Worm (Caenorhabditis elegans) whole organism, mixed stage, embryonic: ENCODE measurements around the gene gldi-8.

Experiments
- M03D4.4 ChIP-seq: sonication (generic microtip); optimal IDR thresholded peaks from 2 replicates; lab custom pipeline; 2017; ENCODE audit warnings: mild to moderate bottlenecking, missing genetic modification characterization, missing compliant biosample characterization
- bed-3 ChIP-seq: fragments of 200-800 bp; sonication (Bioruptor generic); optimal IDR thresholded peaks from 3 replicates; lab custom pipeline; 2018; ENCODE audit warnings: mild to moderate bottlenecking, missing genetic modification characterization, moderate library complexity, missing compliant biosample characterization
- blmp-1 ChIP-seq: fragments of 150-350 bp; optimal IDR thresholded peaks from 2 replicates; lab custom pipeline; 2014; ENCODE audit warnings: missing biosample characterization, missing genetic modification characterization
- ceh-39 ChIP-seq: fragments of 150-350 bp; optimal IDR thresholded peaks from 2 replicates; lab custom pipeline; 2014; ENCODE audit warnings: missing biosample characterization, missing genetic modification characterization
- ceh-43 ChIP-seq: fragments of 200-800 bp; sonication (Bioruptor generic); optimal IDR thresholded peaks from 2 replicates; lab custom pipeline; 2018; ENCODE audit warnings: mild to moderate bottlenecking, missing genetic modification characterization, moderate library complexity, missing compliant biosample characterization
- ceh-83 ChIP-seq: fragments of 200-800 bp; sonication (Bioruptor generic); optimal IDR thresholded peaks from 2 replicates; lab custom pipeline; 2018; ENCODE audit warnings: mild to moderate bottlenecking, missing genetic modification characterization, missing compliant biosample characterization
- ces-1 ChIP-seq: fragments of 150-350 bp; optimal IDR thresholded peaks from 2 replicates; lab custom pipeline; 2014; ENCODE audit warnings: missing biosample characterization, missing genetic modification reagents, missing genetic modification characterization
- cnd-1 ChIP-seq: fragments of 200-800 bp; sonication (Bioruptor generic); optimal IDR thresholded peaks from 2 replicates; lab custom pipeline; 2018; ENCODE audit warnings: mild to moderate bottlenecking, missing genetic modification characterization, missing compliant biosample characterization
- drap-1 ChIP-seq: fragments of 200-800 bp; sonication (Bioruptor generic); optimal IDR thresholded peaks from 3 replicates; lab custom pipeline; 2018; ENCODE audit warnings: mild to moderate bottlenecking, missing genetic modification characterization, missing compliant biosample characterization
- elt-1 ChIP-seq: sonication (generic microtip); optimal IDR thresholded peaks from 2 replicates; lab custom pipeline; 2017; ENCODE audit warnings: missing genetic modification characterization, mild to moderate bottlenecking, missing compliant biosample characterization, antibody characterized with exemption, moderate library complexity, borderline replicate concordance; ENCODE audit not compliant: insufficient read depth
- elt-3 ChIP-seq: fragments of 150-350 bp; optimal IDR thresholded peaks from 2 replicates; lab custom pipeline; 2014; ENCODE audit warnings: missing biosample characterization, missing genetic modification characterization
- flh-1 ChIP-seq: fragments of 200-800 bp; sonication (Bioruptor generic); optimal IDR thresholded peaks from 2 replicates; lab custom pipeline; 2018; ENCODE audit warnings: mild to moderate bottlenecking, missing genetic modification characterization, moderate library complexity, missing compliant biosample characterization
- ham-2 ChIP-seq: fragments of 200-800 bp; sonication (Bioruptor generic); optimal IDR thresholded peaks from 2 replicates; lab custom pipeline; 2018; ENCODE audit warnings: mild to moderate bottlenecking, missing genetic modification characterization, missing compliant biosample characterization
- hlh-1 ChIP-seq: fragments of 150-350 bp; optimal IDR thresholded peaks from 2 replicates; lab custom pipeline; 2014; ENCODE audit warnings: missing biosample characterization, missing genetic modification reagents, missing genetic modification characterization
- lin-13 ChIP-seq: fragments of 150-350 bp; optimal IDR thresholded peaks from 2 replicates; lab custom pipeline; 2014; ENCODE audit warnings: missing biosample characterization, missing genetic modification characterization
- lin-32 ChIP-seq: fragments of 200-800 bp; sonication (Bioruptor generic); optimal IDR thresholded peaks from 2 replicates; lab custom pipeline; 2018; ENCODE audit warnings: mild to moderate bottlenecking, missing genetic modification characterization, missing compliant biosample characterization
- lsy-2 ChIP-seq: fragments of 150-350 bp; optimal IDR thresholded peaks from 2 replicates; lab custom pipeline; 2014; ENCODE audit warnings: missing biosample characterization, missing genetic modification characterization
- mab-5 ChIP-seq: fragments of 150-350 bp; optimal IDR thresholded peaks from 2 replicates; lab custom pipeline; 2014; ENCODE audit warnings: missing biosample characterization, missing genetic modification characterization
- mep-1 ChIP-seq: fragments of 150-350 bp; optimal IDR thresholded peaks from 2 replicates; lab custom pipeline; 2017; ENCODE audit warnings: missing biosample characterization, missing genetic modification reagents, missing genetic modification characterization, inconsistent platforms
- mls-2 ChIP-seq: sonication (generic microtip); optimal IDR thresholded peaks from 2 replicates; lab custom pipeline; 2016; ENCODE audit warnings: mild to moderate bottlenecking, missing genetic modification characterization, moderate library complexity, missing compliant biosample characterization
- nhr-12 ChIP-seq: fragments of 150-350 bp; optimal IDR thresholded peaks from 2 replicates; lab custom pipeline; 2014; ENCODE audit warnings: missing biosample characterization, missing genetic modification characterization
- nhr-2 ChIP-seq: fragments of 150-350 bp; optimal IDR thresholded peaks from 2 replicates; lab custom pipeline; 2014; ENCODE audit warnings: missing biosample characterization, missing genetic modification characterization
- nhr-237 ChIP-seq: fragments of 150-350 bp; optimal IDR thresholded peaks from 2 replicates; lab custom pipeline; 2014; ENCODE audit warnings: missing biosample characterization, missing genetic modification characterization
- nhr-28 ChIP-seq: fragments of 150-350 bp; optimal IDR thresholded peaks from 2 replicates; lab custom pipeline; 2014; ENCODE audit warnings: missing biosample characterization, missing genetic modification characterization
- nhr-76 ChIP-seq: sonication (generic microtip); optimal IDR thresholded peaks from 2 replicates; lab custom pipeline; 2017; ENCODE audit warnings: missing biosample characterization, missing genetic modification characterization
- pha-4 ChIP-seq: fragments of 150-350 bp; optimal IDR thresholded peaks from 2 replicates; lab custom pipeline; 2018; ENCODE audit warnings: missing biosample characterization, missing genetic modification reagents, missing genetic modification characterization
- sem-2 ChIP-seq: fragments of 200-800 bp; sonication (Bioruptor generic); optimal IDR thresholded peaks from 2 replicates; lab custom pipeline; 2018; ENCODE audit warnings: mild to moderate bottlenecking, missing genetic modification characterization, missing compliant biosample characterization
- snpc-4 ChIP-seq: fragments of 150-350 bp; optimal IDR thresholded peaks from 2 replicates; lab custom pipeline; 2014; ENCODE audit warnings: missing biosample characterization, missing genetic modification characterization
- sptf-1 ChIP-seq: sonication (generic microtip); optimal IDR thresholded peaks from 2 replicates; lab custom pipeline; 2017; ENCODE audit warnings: mild to moderate bottlenecking, missing genetic modification characterization, moderate library complexity, missing compliant biosample characterization
- tbx-8 ChIP-seq: fragments of 200-800 bp; sonication (Bioruptor generic); optimal IDR thresholded peaks from 2 replicates; lab custom pipeline; 2018; ENCODE audit warnings: mild to moderate bottlenecking, missing genetic modification characterization, moderate library complexity, missing compliant biosample characterization
- unc-120 ChIP-seq: sonication (generic microtip); optimal IDR thresholded peaks from 2 replicates; lab custom pipeline; 2017; ENCODE audit warnings: missing genetic modification characterization, missing compliant biosample characterization; ENCODE audit not compliant: poor library complexity, severe bottlenecking
- unc-39 ChIP-seq: fragments of 150-350 bp; optimal IDR thresholded peaks from 2 replicates; lab custom pipeline; 2014; ENCODE audit warnings: missing biosample characterization, missing genetic modification characterization
- unc-62 ChIP-seq: fragments of 150-350 bp; optimal IDR thresholded peaks from 2 replicates; lab custom pipeline; 2014; ENCODE audit warnings: missing biosample characterization, missing genetic modification reagents, missing genetic modification characterization
- zip-8 ChIP-seq: fragments of 150-350 bp; optimal IDR thresholded peaks from 2 replicates; lab custom pipeline; 2014; ENCODE audit warnings: missing biosample characterization, missing genetic modification characterization
- ztf-11 ChIP-seq: fragments of 150-350 bp; optimal IDR thresholded peaks from 2 replicates; lab custom pipeline; 2014; ENCODE audit warnings: missing biosample characterization, missing genetic modification characterization

Gene gldi-8

DNA sequence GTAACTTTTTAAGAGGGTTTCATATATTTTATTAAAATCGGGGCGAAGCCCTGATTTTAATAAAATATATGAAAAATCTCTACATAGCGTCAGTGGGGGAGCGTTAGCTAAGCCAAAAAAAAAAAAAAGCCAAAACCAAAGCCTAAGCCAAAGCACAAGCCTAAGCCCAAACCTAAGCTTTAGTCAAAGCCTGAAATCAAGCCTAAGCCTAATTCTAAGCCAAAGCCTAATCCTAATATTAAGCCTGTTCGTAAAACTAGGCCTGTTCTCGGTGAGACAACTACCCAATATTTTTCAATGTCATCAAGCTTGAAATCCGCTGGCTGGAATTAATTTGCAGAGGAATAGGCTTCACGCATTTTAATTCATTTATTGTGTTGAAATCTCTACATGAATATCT is 3.9 kb downstream of the gldi-8 start:
- TF ChIP-seq tbx-8 (GFP tag; lab: Kevin White, UChicago) (no peak), nhr-237 (tag; lab: Kevin White, UChicago) (no peak), mep-1 (tag; lab: Kevin White, UChicago) (no peak), mls-2 (tag; lab: Kevin White, UChicago) (no peak), nhr-28 (no peak), M03D4.4 (tag; lab: Kevin White, UChicago) (no peak)

DNA sequence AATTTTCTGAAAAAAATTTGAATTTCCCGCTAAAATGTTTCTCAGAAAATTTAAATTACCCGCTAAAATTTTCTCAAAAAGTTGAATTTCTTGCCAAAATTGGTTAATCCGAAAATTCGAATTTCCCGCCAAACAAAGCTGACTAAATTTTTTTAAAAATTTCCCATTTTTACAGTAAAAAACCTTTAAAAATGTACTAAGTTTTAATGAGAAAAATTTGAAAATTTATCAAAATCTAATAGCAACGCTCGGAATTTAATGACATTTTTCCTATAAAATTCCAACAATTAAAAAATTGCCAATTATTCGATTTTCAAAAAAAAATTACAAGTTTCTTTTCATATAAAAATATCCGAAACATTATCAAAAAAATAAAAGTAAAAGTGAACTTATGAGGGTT is 7.6 kb downstream of the gldi-8 start:
- TF ChIP-seq nhr-2 (tag; lab: Kevin White, UChicago) (no peak), pha-4 (tag; lab: Kevin White, UChicago) (no peak), tbx-8 (GFP tag; lab: Kevin White, UChicago) (no peak)

DNA sequence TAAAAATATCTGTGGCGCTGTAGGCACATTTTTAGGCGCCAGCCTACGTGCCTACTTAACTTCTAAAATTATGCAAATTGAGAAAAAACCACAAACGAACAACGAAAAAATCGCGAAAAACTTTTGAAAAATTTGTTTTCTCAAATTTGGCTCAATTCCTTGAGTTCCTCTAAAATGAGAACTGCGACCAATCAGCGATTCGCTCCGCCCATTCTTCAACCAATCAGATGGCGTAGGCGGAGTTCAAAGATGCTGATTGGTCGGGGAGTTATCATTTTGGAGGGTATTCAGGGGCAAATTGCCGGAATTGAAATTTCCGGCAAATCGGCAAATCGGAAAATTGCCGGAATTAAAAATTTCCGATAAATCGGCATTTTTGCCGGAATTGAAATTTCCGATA is 13.7 kb downstream of the gldi-8 start:
- no peak for TF ChIP-seq ztf-11
- TF ChIP-seq blmp-1 = no peak
- no peak for TF ChIP-seq lsy-2
- no peak for TF ChIP-seq hlh-1
- TF ChIP-seq snpc-4 (tag; lab: Kevin White, UChicago) = no peak
- no peak for TF ChIP-seq nhr-76 (tag; lab: Kevin White, UChicago)
- TF ChIP-seq nhr-28 = no peak
- no peak for TF ChIP-seq ham-2
- no peak for TF ChIP-seq tbx-8 (GFP tag; lab: Kevin White, UChicago)
- TF ChIP-seq unc-120 (tag; lab: Kevin White, UChicago) = no peak
- no peak for TF ChIP-seq zip-8 (tag; lab: Kevin White, UChicago)
- TF ChIP-seq nhr-2 (tag; lab: Kevin White, UChicago) = no peak
- no peak for TF ChIP-seq bed-3
- TF ChIP-seq sem-2 (GFP tag; lab: Kevin White, UChicago) = no peak
- TF ChIP-seq mls-2 (tag; lab: Kevin White, UChicago) = no peak
- TF ChIP-seq elt-3 (tag; lab: Kevin White, UChicago) = no peak
- TF ChIP-seq unc-62 (GFP tag; lab: Kevin White, UChicago) = no peak
- no peak for TF ChIP-seq lin-13 (tag; lab: Kevin White, UChicago)
- no peak for TF ChIP-seq mab-5
- no peak for TF ChIP-seq drap-1 (GFP tag; lab: Kevin White, UChicago)

ce11 chrIII:12583466-12583865 is 16.1 kb downstream of the gldi-8 start:
- TF ChIP-seq snpc-4 (tag; lab: Kevin White, UChicago) (no peak), hlh-1 (peak; percentile 96), elt-1 (tag; lab: Kevin White, UChicago) (no peak), lsy-2 (peak; percentile 77), sem-2 (GFP tag; lab: Kevin White, UChicago) (no peak), ceh-43 (GFP tag; lab: Kevin White, UChicago) (no peak), ztf-11 (no peak), nhr-12 (tag; lab: Kevin White, UChicago) (no peak), M03D4.4 (tag; lab: Kevin White, UChicago) (no peak), pha-4 (tag; lab: Kevin White, UChicago) (peak; percentile 67), nhr-237 (tag; lab: Kevin White, UChicago) (peak; percentile 29), drap-1 (GFP tag; lab: Kevin White, UChicago) (peak; percentile 6), mep-1 (tag; lab: Kevin White, UChicago) (peak; percentile 76), unc-120 (tag; lab: Kevin White, UChicago) (no peak), nhr-2 (tag; lab: Kevin White, UChicago) (peak; percentile 43), unc-62 (GFP tag; lab: Kevin White, UChicago) (peak; percentile 90), tbx-8 (GFP tag; lab: Kevin White, UChicago) (no peak), mab-5 (no peak), unc-39 (tag; lab: Kevin White, UChicago) (no peak), blmp-1 (no peak), elt-3 (tag; lab: Kevin White, UChicago) (peak; percentile 29), ces-1 (GFP tag; lab: Kevin White, UChicago) (peak; percentile 77), zip-8 (tag; lab: Kevin White, UChicago) (no peak), nhr-76 (tag; lab: Kevin White, UChicago) (no peak), lin-32 (no peak), cnd-1 (tag; lab: Kevin White, UChicago) (no peak), sptf-1 (tag; lab: Kevin White, UChicago) (peak; percentile 36), ham-2 (no peak), bed-3 (no peak), lin-13 (tag; lab: Kevin White, UChicago) (peak; percentile 42), ceh-39 (no peak), nhr-28 (no peak), flh-1 (GFP tag; lab: Kevin White, UChicago) (no peak), mls-2 (tag; lab: Kevin White, UChicago) (peak; percentile 19), ceh-83 (GFP tag; lab: Kevin White, UChicago) (no peak)
